Worm (Caenorhabditis elegans) whole organism, mixed stage, embryonic: ENCODE measurements around the gene F14B8.5.

Experiments used
- ceh-83 ChIP-seq: fragments of 200-800 bp; sonication (Bioruptor generic); optimal IDR thresholded peaks from 2 replicates; lab custom pipeline; 2018; ENCODE audit warnings: mild to moderate bottlenecking, missing genetic modification characterization, missing compliant biosample characterization
- lin-13 ChIP-seq: fragments of 150-350 bp; optimal IDR thresholded peaks from 2 replicates; lab custom pipeline; 2014; ENCODE audit warnings: missing biosample characterization, missing genetic modification characterization
- mep-1 ChIP-seq: fragments of 150-350 bp; optimal IDR thresholded peaks from 2 replicates; lab custom pipeline; 2017; ENCODE audit warnings: missing biosample characterization, missing genetic modification reagents, missing genetic modification characterization, inconsistent platforms
- tbx-8 ChIP-seq: fragments of 200-800 bp; sonication (Bioruptor generic); optimal IDR thresholded peaks from 2 replicates; lab custom pipeline; 2018; ENCODE audit warnings: mild to moderate bottlenecking, missing genetic modification characterization, moderate library complexity, missing compliant biosample characterization
- unc-62 ChIP-seq: fragments of 150-350 bp; optimal IDR thresholded peaks from 2 replicates; lab custom pipeline; 2014; ENCODE audit warnings: missing biosample characterization, missing genetic modification reagents, missing genetic modification characterization
- ztf-11 ChIP-seq: fragments of 150-350 bp; optimal IDR thresholded peaks from 2 replicates; lab custom pipeline; 2014; ENCODE audit warnings: missing biosample characterization, missing genetic modification characterization

DNA sequence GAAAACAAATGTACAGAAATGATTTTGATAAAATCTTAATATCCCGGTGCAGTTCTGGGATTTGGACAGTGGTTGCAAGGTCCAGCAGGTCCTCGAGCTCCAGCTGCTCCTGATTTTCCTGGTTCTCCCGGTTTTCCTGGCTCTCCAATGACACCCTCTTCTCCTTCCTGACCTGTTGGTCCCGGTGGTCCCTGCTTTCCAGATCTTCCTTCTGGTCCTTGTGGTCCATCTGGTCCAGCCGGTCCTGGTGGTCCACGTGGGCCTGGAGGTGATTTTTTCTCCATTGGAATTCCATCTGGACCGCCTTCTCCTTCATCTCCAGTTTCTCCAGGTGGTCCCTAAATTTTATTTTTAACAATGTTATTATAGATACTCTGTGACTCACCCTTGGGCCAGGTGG lies 53.2 kb downstream of the F14B8.5 start:
- TF ChIP-seq ztf-11 (tag; lab: Kevin White, UChicago), result no peak
- no peak for TF ChIP-seq mep-1 (tag; lab: Kevin White, UChicago)
- TF ChIP-seq unc-62 (GFP tag; lab: Kevin White, UChicago), result no peak
- TF ChIP-seq tbx-8 (GFP tag; lab: Kevin White, UChicago), result no peak
- no peak for TF ChIP-seq lin-13 (tag; lab: Kevin White, UChicago)
- TF ChIP-seq ceh-83 (GFP tag; lab: Kevin White, UChicago), result no peak
